Fruit fly (Drosophila melanogaster) whole organism, embryonic: Measurements from ENCODE around the gene Girdin.
A peak's percentile ranks its signal among the peaks of the same experiment; 100 is the strongest.

Source experiments
- Ada2b ChIP-seq: fragments of 200-800 bp; sonication (Bioruptor generic); IDR thresholded peaks from 2 replicates; pipeline ENCODE4 v1.3.6; 2022; ENCODE audit warnings: missing biosample characterization, missing genetic modification characterization
- CG10147 ChIP-seq: fragments of 200-800 bp; sonication (Bioruptor generic); optimal IDR thresholded peaks from 2 replicates; lab custom pipeline; 2019; ENCODE audit warnings: missing biosample characterization, mild to moderate bottlenecking, missing genetic modification characterization, moderate library complexity
- CG10209 ChIP-seq: fragments of 200-800 bp; sonication (Bioruptor generic); optimal IDR thresholded peaks from 3 replicates; lab custom pipeline; 2017; ENCODE audit warnings: missing biosample characterization, mild to moderate bottlenecking, missing genetic modification characterization, missing genetic modification reagents
- CG10462 ChIP-seq: fragments of 200-800 bp; sonication (Bioruptor generic); optimal IDR thresholded peaks from 2 replicates; lab custom pipeline; 2016; ENCODE audit warnings: missing biosample characterization, missing genetic modification characterization
- CG11247 ChIP-seq: fragments of 200-800 bp; sonication (Bioruptor generic); IDR thresholded peaks from 2 replicates; pipeline ENCODE4 v1.3.6; 2022; ENCODE audit warnings: missing biosample characterization, missing genetic modification characterization
- CG11560 ChIP-seq: fragments of 200-800 bp; sonication (Bioruptor generic); IDR thresholded peaks from 3 replicates; pipeline ENCODE4 v1.3.6; 2022; ENCODE audit warnings: missing biosample characterization, missing genetic modification characterization
- CG11723 ChIP-seq: fragments of 200-800 bp; sonication (Bioruptor generic); optimal IDR thresholded peaks from 2 replicates; lab custom pipeline; 2017; ENCODE audit warnings: missing biosample characterization, mild to moderate bottlenecking, missing genetic modification characterization
- CG12104 ChIP-seq: fragments of 200-800 bp; sonication (Bioruptor generic); optimal IDR thresholded peaks from 3 replicates; lab custom pipeline; 2016; ENCODE audit warnings: missing biosample characterization, missing genetic modification characterization
- CG13296 ChIP-seq: fragments of 200-800 bp; sonication (Bioruptor generic); optimal IDR thresholded peaks from 3 replicates; lab custom pipeline; 2018; ENCODE audit warnings: missing biosample characterization, mild to moderate bottlenecking, missing genetic modification characterization
- CG14860 ChIP-seq: fragments of 200-800 bp; sonication (Bioruptor generic); IDR thresholded peaks from 3 replicates; pipeline ENCODE4 v1.3.6; 2022; ENCODE audit warnings: missing biosample characterization, missing genetic modification characterization; ENCODE audit not compliant: partially characterized antibody
- CG16863 ChIP-seq: fragments of 200-800 bp; sonication (Bioruptor generic); optimal IDR thresholded peaks from 3 replicates; lab custom pipeline; 2016; ENCODE audit warnings: missing biosample characterization, missing genetic modification characterization
- CG1792 ChIP-seq: fragments of 200-800 bp; sonication (Bioruptor generic); optimal IDR thresholded peaks from 2 replicates; lab custom pipeline; 2016; ENCODE audit warnings: missing biosample characterization, missing genetic modification characterization
- CG18476 ChIP-seq: fragments of 200-800 bp; sonication (Bioruptor generic); optimal IDR thresholded peaks from 2 replicates; lab custom pipeline; 2016; ENCODE audit warnings: missing biosample characterization, mild to moderate bottlenecking, missing genetic modification characterization
- CG30403 ChIP-seq: fragments of 200-800 bp; sonication (Bioruptor generic); optimal IDR thresholded peaks from 3 replicates; lab custom pipeline; 2016; ENCODE audit warnings: missing biosample characterization, missing genetic modification characterization
- CG34376 ChIP-seq: fragments of 200-800 bp; sonication (Bioruptor generic); optimal IDR thresholded peaks from 2 replicates; lab custom pipeline; 2018; ENCODE audit warnings: missing biosample characterization, mild to moderate bottlenecking, missing genetic modification characterization
- CG42726 ChIP-seq: fragments of 200-800 bp; sonication (Bioruptor generic); IDR thresholded peaks from 2 replicates; pipeline ENCODE4 v1.3.6; 2022; ENCODE audit warnings: missing biosample characterization, missing genetic modification characterization; ENCODE audit not compliant: partially characterized antibody
- CG6175 ChIP-seq: fragments of 200-800 bp; sonication (Bioruptor generic); IDR thresholded peaks from 3 replicates; pipeline ENCODE4 v1.3.6; 2022; ENCODE audit warnings: missing biosample characterization, missing genetic modification characterization
- CG6272 ChIP-seq: fragments of 200-800 bp; sonication (Bioruptor generic); IDR thresholded peaks from 2 replicates; pipeline ENCODE4 v1.3.6; 2022; ENCODE audit warnings: missing biosample characterization, missing genetic modification characterization
- CG7271 ChIP-seq: fragments of 200-800 bp; sonication (Bioruptor generic); optimal IDR thresholded peaks from 2 replicates; lab custom pipeline; 2018; ENCODE audit warnings: missing biosample characterization, mild to moderate bottlenecking, missing genetic modification characterization, moderate library complexity
- CG8478 ChIP-seq: fragments of >200 bp; optimal IDR thresholded peaks from 2 replicates; lab custom pipeline; 2018
- CG8944 ChIP-seq: fragments of 200-800 bp; sonication (Bioruptor generic); optimal IDR thresholded peaks from 3 replicates; lab custom pipeline; 2016; ENCODE audit warnings: missing biosample characterization, missing genetic modification characterization
- CG9437 ChIP-seq: fragments of 200-800 bp; sonication (Bioruptor generic); optimal IDR thresholded peaks from 2 replicates; lab custom pipeline; 2018; ENCODE audit warnings: missing biosample characterization, mild to moderate bottlenecking, missing genetic modification characterization
- Dek ChIP-seq: fragments of 200-800 bp; sonication (Bioruptor generic); optimal IDR thresholded peaks from 3 replicates; lab custom pipeline; 2019; ENCODE audit warnings: missing biosample characterization, mild to moderate bottlenecking, missing genetic modification characterization, moderate library complexity
- Elba2 ChIP-seq: fragments of 200-800 bp; sonication (Bioruptor generic); optimal IDR thresholded peaks from 3 replicates; lab custom pipeline; 2016; ENCODE audit warnings: missing biosample characterization, missing genetic modification characterization
- Hmr ChIP-seq: fragments of 200-800 bp; sonication (Bioruptor generic); optimal IDR thresholded peaks from 3 replicates; lab custom pipeline; 2017; ENCODE audit warnings: mild to moderate bottlenecking, missing biosample characterization, missing genetic modification reagents, missing genetic modification characterization
- Hmx ChIP-seq: fragments of 200-800 bp; sonication (Bioruptor generic); optimal IDR thresholded peaks from 2 replicates; lab custom pipeline; 2016; ENCODE audit warnings: missing biosample characterization, missing genetic modification characterization
- Hr3 ChIP-seq: fragments of 200-800 bp; sonication (Bioruptor generic); optimal IDR thresholded peaks from 3 replicates; lab custom pipeline; 2016; ENCODE audit warnings: missing biosample characterization, missing genetic modification characterization
- Hr78 ChIP-seq, 2 experiments: fragments of 200-800 bp in 1 of 2; fragments of >200 bp in 1 of 2; sonication (Bioruptor generic) in 1 of 2; optimal IDR thresholded peaks; 2 replicates each; lab custom pipeline; 2017 to 2019; ENCODE audit warnings: missing biosample characterization in 2 of 2, missing genetic modification characterization in 2 of 2, mild to moderate bottlenecking in 1 of 2, moderate library complexity in 1 of 2
- Jarid2 ChIP-seq: fragments of 200-800 bp; sonication (Bioruptor generic); optimal IDR thresholded peaks from 3 replicates; lab custom pipeline; 2017; ENCODE audit warnings: mild to moderate bottlenecking, missing biosample characterization, missing genetic modification reagents, missing genetic modification characterization
- MESR4 ChIP-seq: fragments of 200-800 bp; sonication (Bioruptor generic); optimal IDR thresholded peaks from 2 replicates; lab custom pipeline; 2018; ENCODE audit warnings: missing biosample characterization, mild to moderate bottlenecking, missing genetic modification characterization, moderate library complexity
- Max ChIP-seq: fragments of 200-800 bp; sonication (Bioruptor generic); optimal IDR thresholded peaks from 2 replicates; lab custom pipeline; 2016; ENCODE audit warnings: missing biosample characterization, mild to moderate bottlenecking, missing genetic modification characterization
- Meics ChIP-seq: fragments of 200-800 bp; sonication (Bioruptor generic); optimal IDR thresholded peaks from 2 replicates; lab custom pipeline; 2017; ENCODE audit warnings: missing biosample characterization, mild to moderate bottlenecking, missing genetic modification characterization
- Rfx ChIP-seq: fragments of 200-800 bp; sonication (Bioruptor generic); IDR thresholded peaks from 2 replicates; pipeline ENCODE4 v1.3.6; 2022; ENCODE audit warnings: missing biosample characterization, missing genetic modification characterization
- bigmax ChIP-seq: fragments of 200-800 bp; sonication (Bioruptor generic); optimal IDR thresholded peaks from 2 replicates; lab custom pipeline; 2018; ENCODE audit warnings: missing biosample characterization, mild to moderate bottlenecking, missing genetic modification characterization
- cad ChIP-seq: fragments of >200 bp; optimal IDR thresholded peaks from 2 replicates; lab custom pipeline; 2017; ENCODE audit warnings: missing biosample characterization, missing genetic modification characterization
- ci ChIP-seq: fragments of 200-800 bp; sonication (Bioruptor generic); IDR thresholded peaks from 3 replicates; pipeline ENCODE4 v1.3.6; 2022; ENCODE audit warnings: missing biosample characterization, missing genetic modification characterization
- disco-r ChIP-seq: fragments of 200-800 bp; sonication (Bioruptor generic); optimal IDR thresholded peaks from 2 replicates; lab custom pipeline; 2016; ENCODE audit warnings: missing biosample characterization, missing genetic modification characterization
- exex ChIP-seq: fragments of 200-800 bp; sonication (Bioruptor generic); optimal IDR thresholded peaks from 4 replicates; lab custom pipeline; 2018; ENCODE audit warnings: missing biosample characterization, mild to moderate bottlenecking, missing genetic modification characterization, moderate library complexity
- ftz-f1 ChIP-seq: fragments of 200-800 bp; sonication (Bioruptor generic); optimal IDR thresholded peaks from 2 replicates; lab custom pipeline; 2016; ENCODE audit warnings: missing biosample characterization, missing genetic modification characterization
- gem ChIP-seq: fragments of 200-800 bp; sonication (Bioruptor generic); optimal IDR thresholded peaks from 2 replicates; lab custom pipeline; 2019; ENCODE audit warnings: missing biosample characterization, mild to moderate bottlenecking, missing genetic modification characterization, moderate library complexity
- grn ChIP-seq: fragments of 200-800 bp; sonication (Bioruptor generic); optimal IDR thresholded peaks from 3 replicates; lab custom pipeline; 2017; ENCODE audit warnings: missing biosample characterization, missing genetic modification characterization
- her ChIP-seq: fragments of 200-800 bp; sonication (Bioruptor generic); optimal IDR thresholded peaks from 2 replicates; lab custom pipeline; 2016; ENCODE audit warnings: missing biosample characterization, missing genetic modification characterization
- jing ChIP-seq: fragments of 200-800 bp; sonication (Bioruptor generic); optimal IDR thresholded peaks from 2 replicates; lab custom pipeline; 2018; ENCODE audit warnings: missing biosample characterization, mild to moderate bottlenecking, missing genetic modification characterization
- kni ChIP-seq: fragments of 200-800 bp; sonication (Bioruptor generic); optimal IDR thresholded peaks from 3 replicates; lab custom pipeline; 2017; ENCODE audit warnings: mild to moderate bottlenecking, missing biosample characterization, missing genetic modification reagents, missing genetic modification characterization
- psq ChIP-seq: fragments of 200-800 bp; sonication (Bioruptor generic); optimal IDR thresholded peaks from 2 replicates; lab custom pipeline; 2017; ENCODE audit warnings: missing biosample characterization, missing genetic modification characterization
- rib ChIP-seq: fragments of 200-800 bp; sonication (Bioruptor generic); IDR thresholded peaks from 2 replicates; pipeline ENCODE4 v1.3.6; 2022; ENCODE audit warnings: missing biosample characterization, missing genetic modification characterization
- scrt ChIP-seq: fragments of 200-800 bp; sonication (Bioruptor generic); optimal IDR thresholded peaks from 2 replicates; lab custom pipeline; 2018; ENCODE audit warnings: missing biosample characterization, mild to moderate bottlenecking, missing genetic modification characterization, moderate library complexity
- sna ChIP-seq: fragments of 200-800 bp; sonication (Bioruptor generic); IDR thresholded peaks from 2 replicates; pipeline ENCODE4 v1.3.6; 2022; ENCODE audit warnings: missing biosample characterization, missing genetic modification characterization; ENCODE audit not compliant: partially characterized antibody
- tna ChIP-seq: fragments of 200-800 bp; sonication (Bioruptor generic); IDR thresholded peaks from 2 replicates; pipeline ENCODE4 v1.3.6; 2022; ENCODE audit warnings: missing biosample characterization, missing genetic modification characterization; ENCODE audit not compliant: partially characterized antibody
- zfh1 ChIP-seq: fragments of 200-800 bp; sonication (Bioruptor generic); IDR thresholded peaks from 3 replicates; pipeline ENCODE4 v1.3.6; 2022; ENCODE audit warnings: missing biosample characterization, missing genetic modification characterization
- zfh2 ChIP-seq: fragments of 200-800 bp; sonication (Bioruptor generic); optimal IDR thresholded peaks from 2 replicates; lab custom pipeline; 2016; ENCODE audit warnings: missing biosample characterization, missing genetic modification characterization

The Girdin gene

DNA sequence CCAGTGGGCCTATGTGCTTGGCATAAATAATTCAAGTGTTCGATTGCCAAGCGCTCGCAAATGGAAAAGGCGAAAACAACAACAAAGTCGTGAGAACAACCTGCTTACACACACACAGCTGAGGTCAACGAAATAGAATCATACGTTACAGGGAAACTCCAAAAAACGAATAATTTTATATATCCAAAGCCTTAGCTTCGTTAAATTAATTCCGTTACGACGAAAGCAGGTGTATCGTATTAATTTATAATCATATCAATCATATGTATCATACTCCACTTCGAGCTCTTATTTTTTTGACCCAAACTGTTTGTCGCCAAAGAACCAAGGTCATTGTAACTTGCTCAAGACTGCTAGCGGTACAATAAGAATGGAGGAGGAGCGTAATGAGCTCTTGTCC is 744 bp downstream of the Girdin start (continued):
- peak; percentile 55 for TF ChIP-seq CG7271 (tag; lab: Kevin White, UChicago)
- peak; percentile 58 for TF ChIP-seq CG1792 (GFP tag; lab: Kevin White, UChicago)
- TF ChIP-seq her = peak; percentile 76
- peak; percentile 59 for TF ChIP-seq CG34376 (GFP tag; lab: Kevin White, UChicago)
- TF ChIP-seq CG11560 (tag; lab: Robert Waterston, UW) = peak; percentile 70; the same call in 2 of the 3 replicates
- peak; percentile 91 for TF ChIP-seq CG13296 (GFP tag; lab: Kevin White, UChicago)
- TF ChIP-seq CG10462 (GFP tag; lab: Kevin White, UChicago) = peak; percentile 64
- no peak for TF ChIP-seq MESR4 (GFP tag; lab: Kevin White, UChicago)
- TF ChIP-seq Hmx (GFP tag; lab: Kevin White, UChicago) = no peak
- TF ChIP-seq CG8478 (lab: Kevin White, UChicago) = no peak
- peak; percentile 19 for TF ChIP-seq bigmax
- TF ChIP-seq CG6272 (GFP tag; lab: Robert Waterston, UW) = peak; percentile 75
- peak; percentile 89 for TF ChIP-seq Hmr (GFP tag; lab: Kevin White, UChicago)
- TF ChIP-seq CG11247 (GFP tag; lab: Robert Waterston, UW) = peak; percentile 86
- peak; percentile 93 for TF ChIP-seq Meics (GFP tag; lab: Kevin White, UChicago)
- peak; percentile 43 for TF ChIP-seq psq (GFP tag; lab: Kevin White, UChicago)
- TF ChIP-seq CG14860 = no peak
- peak; percentile 93 for TF ChIP-seq ftz-f1 (GFP tag; lab: Kevin White, UChicago)
- TF ChIP-seq CG30403 (GFP tag; lab: Kevin White, UChicago) = peak; percentile 86
- peak; percentile 56 for TF ChIP-seq Jarid2 (GFP tag; lab: Kevin White, UChicago)
- TF ChIP-seq jing (GFP tag; lab: Kevin White, UChicago) = peak; percentile 54
- TF ChIP-seq grn = no peak
- TF ChIP-seq CG18476 (GFP tag; lab: Kevin White, UChicago) = peak; percentile 82
- peak; percentile 68 for TF ChIP-seq CG11723
- peak; percentile 79 for TF ChIP-seq disco-r
- TF ChIP-seq ci = peak; percentile 89
- peak; percentile 94 for TF ChIP-seq Rfx (GFP tag; lab: Robert Waterston, UW)
- 0 out of 2 replicates have a peak, but pooled peaks have one; percentile 40 for TF ChIP-seq rib (GFP tag; lab: Robert Waterston, UW)
- TF ChIP-seq CG10209 = peak; percentile 79
- TF ChIP-seq cad (GFP tag; lab: Kevin White, UChicago) = no peak
- peak; percentile 85 for TF ChIP-seq Max (GFP tag; lab: Kevin White, UChicago)
- TF ChIP-seq exex (tag; lab: Kevin White, UChicago) = peak; percentile 59
- peak; percentile 74 for TF ChIP-seq zfh2
- peak; percentile 70 for TF ChIP-seq CG12104
- no peak for TF ChIP-seq CG42726 (GFP tag; lab: Robert Waterston, UW)
- peak; percentile 62 for TF ChIP-seq Hr3
- TF ChIP-seq CG10147 (GFP tag; lab: Kevin White, UChicago) = no peak
- TF ChIP-seq Ada2b (GFP tag; lab: Robert Waterston, UW) = peak; percentile 94
- peak; percentile 22 for TF ChIP-seq CG8944
- TF ChIP-seq Dek (tag; lab: Kevin White, UChicago) = peak; percentile 80
- TF ChIP-seq kni (GFP tag; lab: Kevin White, UChicago) = peak; percentile 8
- peak; percentile 79 for TF ChIP-seq CG16863 (GFP tag; lab: Kevin White, UChicago)
- peak; percentile 30 for TF ChIP-seq Elba2 (GFP tag; lab: Kevin White, UChicago)
- peak; percentile 78 for TF ChIP-seq CG6175 (GFP tag; lab: Robert Waterston, UW)
- TF ChIP-seq zfh1 (GFP tag; lab: Robert Waterston, UW) = peak; percentile 89
- TF ChIP-seq tna = no peak
- no peak for TF ChIP-seq Hr78 (GFP tag; optimal IDR thresholded peaks at IDR 0.05; lab: Kevin White, UChicago)
- TF ChIP-seq gem (tag; lab: Kevin White, UChicago) = peak; percentile 93
- TF ChIP-seq scrt (GFP tag; lab: Kevin White, UChicago) = no peak
- TF ChIP-seq CG9437 (GFP tag; lab: Kevin White, UChicago) = peak; percentile 63
- no peak for TF ChIP-seq sna (GFP tag; lab: Robert Waterston, UW)
